Worm (Caenorhabditis elegans): Measurements from ENCODE around the gene cpin-1.
A peak's percentile ranks its signal among the peaks of the same experiment; 100 is the strongest.

The cpin-1 gene

DNA sequence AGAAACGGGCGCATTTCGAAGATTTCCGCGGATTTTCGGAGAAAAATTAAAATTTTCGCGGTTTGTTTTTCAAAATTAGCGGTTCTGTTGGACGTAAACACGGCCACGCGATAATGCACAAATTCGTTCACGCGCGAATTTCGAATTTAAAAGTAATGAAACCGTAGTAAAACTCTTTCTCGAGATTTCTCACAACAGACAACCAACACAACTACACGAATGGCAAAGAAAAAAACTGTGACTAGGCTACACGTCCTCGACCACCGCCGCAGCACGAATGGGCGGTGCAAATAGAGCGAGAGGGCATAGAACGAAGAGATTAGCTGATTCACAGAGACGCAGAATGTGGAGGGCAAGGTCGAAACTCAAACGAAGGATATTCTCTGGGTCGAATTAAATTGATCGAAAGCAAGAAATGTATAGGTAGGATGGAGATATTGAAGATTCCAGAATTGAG, 9.6 kb upstream of the cpin-1 start, which contains the start of gene idh-1:
TSS of gene idh-1 (minus strand) at position 228 of the 457 bp plus-strand sequence.
- TF ChIP-seq nhr-90 (tag; optimal IDR thresholded peaks at IDR 0.05; ENCODE audit: poor library complexity) = peak; percentile 23
- TF ChIP-seq lin-14 (GFP tag; optimal IDR thresholded peaks at IDR 0.05) = peak; percentile 90
- TF ChIP-seq ama-1 (optimal IDR thresholded peaks at IDR 0.05) = peak; percentile 85
- TF ChIP-seq unc-62 (GFP tag; optimal IDR thresholded peaks at IDR 0.05) = no peak
- TF ChIP-seq dsc-1 (tag; optimal IDR thresholded peaks at IDR 0.05) = peak; percentile 4
- 0 out of 2 replicates have a peak, but pooled peaks have one; percentile 18 for TF ChIP-seq mab-9 (GFP tag; IDR thresholded peaks at IDR 0.05)
- no peak for TF ChIP-seq fos-1 (tag; optimal IDR thresholded peaks at IDR 0.05)
- peak; percentile 81 for TF ChIP-seq nhr-85 (tag)
- TF ChIP-seq aha-1 (tag; optimal IDR thresholded peaks at IDR 0.05) = no peak
- TF ChIP-seq mdl-1 (tag; optimal IDR thresholded peaks at IDR 0.05) = peak in 1 of 2 experiments; percentile 31
- TF ChIP-seq lin-35 (GFP tag; optimal IDR thresholded peaks at IDR 0.05) = peak; percentile 61 to 88
- TF ChIP-seq pqm-1 (tag; optimal IDR thresholded peaks at IDR 0.05) = no peak
- TF ChIP-seq tbx-2 (tag; optimal IDR thresholded peaks at IDR 0.05) = peak; percentile 16
- no peak for TF ChIP-seq irx-1 (tag; optimal IDR thresholded peaks at IDR 0.05)
- peak in 2 of 6 experiments; percentile 20 to 66 for TF ChIP-seq elt-3 (tag; optimal IDR thresholded peaks at IDR 0.05)
- TF ChIP-seq unc-130 (tag; optimal IDR thresholded peaks at IDR 0.05) = no peak
- TF ChIP-seq F16B12.6 (tag; optimal IDR thresholded peaks at IDR 0.05) = peak; percentile 65
- peak in 2 of 3 experiments; percentile 10 to 14 for TF ChIP-seq ceh-82 (tag; optimal IDR thresholded peaks at IDR 0.05)
- TF ChIP-seq elt-2 (tag; optimal IDR thresholded peaks at IDR 0.05) = no peak
- TF ChIP-seq xbp-1 (tag; optimal IDR thresholded peaks at IDR 0.05) = peak; percentile 45
- TF ChIP-seq nhr-47 (tag; optimal IDR thresholded peaks at IDR 0.05) = peak; percentile 33
- peak; percentile 12 for TF ChIP-seq skn-1 (tag; optimal IDR thresholded peaks at IDR 0.05)
- peak; percentile 70 for TF ChIP-seq snu-23 (GFP tag; optimal IDR thresholded peaks at IDR 0.05)
- peak; percentile 25 for TF ChIP-seq nhr-237 (tag; optimal IDR thresholded peaks at IDR 0.05)
- TF ChIP-seq blmp-1 (tag; optimal IDR thresholded peaks at IDR 0.05) = peak; percentile 33
- TF ChIP-seq nhr-71 (tag; optimal IDR thresholded peaks at IDR 0.05) = peak; percentile 75
- TF ChIP-seq nhr-20 (tag; optimal IDR thresholded peaks at IDR 0.05) = peak; percentile 69
- peak; percentile 59 for TF ChIP-seq rnt-1 (tag; optimal IDR thresholded peaks at IDR 0.05)
- peak; percentile 72 to 85 (median 74) for TF ChIP-seq dpl-1 (GFP tag; optimal IDR thresholded peaks at IDR 0.05)
- TF ChIP-seq lin-13 (GFP tag; optimal IDR thresholded peaks at IDR 0.05) = no peak
- peak; percentile 77 for TF ChIP-seq snpc-4 (tag; optimal IDR thresholded peaks at IDR 0.05)
- TF ChIP-seq swsn-7 (tag; optimal IDR thresholded peaks at IDR 0.05) = peak; percentile 13
- peak; percentile 23; the same call in 1 of the 2 replicates for TF ChIP-seq grh-1 (GFP tag; IDR thresholded peaks at IDR 0.05)
- TF ChIP-seq mep-1 (tag; optimal IDR thresholded peaks at IDR 0.05) = peak; percentile 74
- TF ChIP-seq efl-1 (optimal IDR thresholded peaks at IDR 0.05) = peak; percentile 80 to 88
- peak; percentile 87 to 98 for TF ChIP-seq efl-1 (GFP tag; optimal IDR thresholded peaks at IDR 0.05 in 1 of 2)
- peak; percentile 32 to 42 for TF ChIP-seq lsy-2 (tag; optimal IDR thresholded peaks at IDR 0.05)

- TF ChIP-seq blmp-1 (tag; optimal IDR thresholded peaks at IDR 0.05) (peak; percentile 73), nhr-12 (tag; optimal IDR thresholded peaks at IDR 0.05) (no peak)
Observed at ce11 chrIV:9441391-9441790, 9.1 kb upstream of the cpin-1 start.

ce11 chrIV:9442106-9442532, 8.4 kb upstream of the cpin-1 start:
- no peak for TF ChIP-seq nhr-28 (tag; optimal IDR thresholded peaks at IDR 0.05)
- TF ChIP-seq mep-1 (tag; optimal IDR thresholded peaks at IDR 0.05) = peak; percentile 83
- peak; percentile 82 for TF ChIP-seq lin-14 (GFP tag; optimal IDR thresholded peaks at IDR 0.05)
- TF ChIP-seq sup-37 (GFP tag; optimal IDR thresholded peaks at IDR 0.05) = no peak
- TF ChIP-seq nhr-12 (tag; optimal IDR thresholded peaks at IDR 0.05) = no peak
- TF ChIP-seq tbx-2 (tag; optimal IDR thresholded peaks at IDR 0.05) = no peak
- peak; percentile 92 for TF ChIP-seq elt-2 (tag; optimal IDR thresholded peaks at IDR 0.05)
- no peak for TF ChIP-seq nhr-237 (tag; optimal IDR thresholded peaks at IDR 0.05)
- TF ChIP-seq jun-1 (tag; optimal IDR thresholded peaks at IDR 0.05) = peak; percentile 44
- no peak for TF ChIP-seq unc-30 (tag; optimal IDR thresholded peaks at IDR 0.05)
- peak; percentile 35 for TF ChIP-seq unc-130 (tag; optimal IDR thresholded peaks at IDR 0.05)
- TF ChIP-seq lsy-2 (tag; optimal IDR thresholded peaks at IDR 0.05) = peak; percentile 37 to 54
- TF ChIP-seq nhr-90 (tag; optimal IDR thresholded peaks at IDR 0.05; ENCODE audit: poor library complexity) = peak; percentile 81
- no peak for TF ChIP-seq fkh-8 (tag; optimal IDR thresholded peaks at IDR 0.05)
- no peak for TF ChIP-seq aly-2 (tag; optimal IDR thresholded peaks at IDR 0.05)
- TF ChIP-seq nhr-19 (GFP tag; conservative IDR thresholded peaks at IDR 0.05) = peak; percentile 81
- no peak for TF ChIP-seq unc-86 (tag; optimal IDR thresholded peaks at IDR 0.05)
- peak; percentile 3 for TF ChIP-seq C04F5.9 (tag; optimal IDR thresholded peaks at IDR 0.05)
- no peak for TF ChIP-seq nhr-76 (tag; optimal IDR thresholded peaks at IDR 0.05)
- peak; percentile 41 for TF ChIP-seq swsn-7 (tag; optimal IDR thresholded peaks at IDR 0.05)
- TF ChIP-seq rnt-1 (tag; optimal IDR thresholded peaks at IDR 0.05) = peak; percentile 26
- TF ChIP-seq C34B4.2 (tag; optimal IDR thresholded peaks at IDR 0.05) = no peak
- TF ChIP-seq ceh-90 (tag; optimal IDR thresholded peaks at IDR 0.05) = no peak

Data from whole organism, L1 larva.